Worm (Caenorhabditis elegans): ENCODE results near the gene T24C2.3.

DNA sequence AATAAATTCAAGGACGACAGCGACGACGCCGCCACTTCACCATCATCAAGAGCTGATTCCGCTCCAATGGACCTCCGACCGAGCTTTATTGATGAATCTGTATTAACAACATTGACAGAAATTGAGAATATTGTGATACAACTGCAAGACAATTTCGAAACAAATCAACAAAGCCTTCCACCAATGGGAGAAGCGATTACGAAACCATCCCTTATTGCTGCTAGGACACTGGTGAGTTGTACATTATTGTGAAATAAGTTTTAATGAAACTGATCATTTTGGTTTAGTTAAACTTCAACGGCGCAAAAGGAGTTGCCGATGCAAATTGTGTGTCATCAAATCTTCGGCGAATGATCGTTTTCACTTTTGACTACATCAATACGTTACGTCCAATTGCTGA, 15.8 kb downstream of the T24C2.3 start:
- TF ChIP-seq elt-3 (tag; optimal IDR thresholded peaks at IDR 0.05) (no peak), blmp-1 (tag; optimal IDR thresholded peaks at IDR 0.05) (no peak), nhr-12 (tag; optimal IDR thresholded peaks at IDR 0.05) (no peak), unc-39 (tag; optimal IDR thresholded peaks at IDR 0.05) (no peak), unc-120 (tag; optimal IDR thresholded peaks at IDR 0.05; ENCODE audit: poor library complexity, severe bottlenecking) (no peak), ztf-11 (tag; optimal IDR thresholded peaks at IDR 0.05) (no peak), snpc-4 (tag; optimal IDR thresholded peaks at IDR 0.05) (no peak), elt-1 (tag; optimal IDR thresholded peaks at IDR 0.05; ENCODE audit: borderline replicate concordance, insufficient read depth) (no peak), nhr-28 (tag; optimal IDR thresholded peaks at IDR 0.05) (no peak), nhr-237 (tag; optimal IDR thresholded peaks at IDR 0.05) (no peak), bed-3 (GFP tag; optimal IDR thresholded peaks at IDR 0.05) (no peak), unc-62 (GFP tag; optimal IDR thresholded peaks at IDR 0.05) (no peak), mep-1 (tag; optimal IDR thresholded peaks at IDR 0.05) (no peak), lin-13 (tag; optimal IDR thresholded peaks at IDR 0.05) (no peak)

Measured in whole organism, mixed stage, embryonic.